Fruit fly (Drosophila melanogaster): ENCODE measurements around the gene CG32706.

CG32706 gene

dm6 chrX:9122492-9122891, 35.6 kb downstream of the CG32706 start:
- TF ChIP-seq noc (tag; optimal IDR thresholded peaks at IDR 0.05): no peak

DNA sequence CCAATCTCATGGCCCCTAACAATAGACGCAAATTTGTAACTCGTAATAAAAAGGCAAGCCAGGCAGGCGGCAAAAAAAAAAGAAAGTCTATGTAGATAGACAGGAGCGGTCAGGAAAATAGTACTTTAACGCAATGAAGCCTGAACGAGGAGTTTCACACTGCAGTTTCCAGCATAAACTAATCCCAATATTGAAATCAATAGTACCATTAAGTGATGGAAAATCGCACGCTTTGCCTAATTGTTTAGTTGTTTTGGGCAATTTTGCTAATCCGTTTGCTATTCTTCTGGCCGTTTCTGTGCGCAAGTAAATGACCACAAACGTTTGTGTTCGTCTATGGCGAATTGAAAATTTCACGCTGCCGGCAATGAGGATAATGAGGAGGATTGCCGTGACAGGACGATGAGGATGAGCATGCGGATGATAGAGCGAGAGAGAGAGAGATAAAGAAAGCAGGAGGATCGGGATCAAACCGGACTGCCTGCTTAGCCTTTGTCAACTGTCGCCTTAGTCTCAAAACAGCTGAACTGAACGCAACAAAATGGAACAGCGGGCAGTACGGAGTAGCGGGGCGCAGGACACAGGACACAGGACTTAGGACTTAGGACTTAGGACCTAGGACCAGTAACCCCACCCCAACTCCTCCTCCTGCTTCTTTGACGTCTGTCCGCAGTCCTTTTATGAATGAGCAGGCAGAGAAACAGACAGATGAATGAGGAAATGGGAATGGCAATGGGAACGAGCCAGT, 40.5 kb downstream of the CG32706 start:
- TF ChIP-seq noc (tag; optimal IDR thresholded peaks at IDR 0.05): no peak

DNA sequence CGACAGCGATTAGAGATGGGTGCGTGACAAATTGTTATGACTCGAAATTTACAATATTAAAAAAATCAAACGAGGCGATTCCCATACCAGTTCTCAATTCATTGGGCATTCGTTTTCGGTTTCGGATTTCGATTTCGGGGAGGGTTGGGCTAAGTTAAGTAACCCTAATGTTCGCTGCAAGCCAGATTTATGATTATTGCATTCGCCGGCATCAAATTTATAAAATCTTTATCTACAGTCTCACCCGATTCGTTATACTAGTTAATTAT, 41.0 kb downstream of the CG32706 start:
- TF ChIP-seq noc (tag; optimal IDR thresholded peaks at IDR 0.05): no peak

DNA sequence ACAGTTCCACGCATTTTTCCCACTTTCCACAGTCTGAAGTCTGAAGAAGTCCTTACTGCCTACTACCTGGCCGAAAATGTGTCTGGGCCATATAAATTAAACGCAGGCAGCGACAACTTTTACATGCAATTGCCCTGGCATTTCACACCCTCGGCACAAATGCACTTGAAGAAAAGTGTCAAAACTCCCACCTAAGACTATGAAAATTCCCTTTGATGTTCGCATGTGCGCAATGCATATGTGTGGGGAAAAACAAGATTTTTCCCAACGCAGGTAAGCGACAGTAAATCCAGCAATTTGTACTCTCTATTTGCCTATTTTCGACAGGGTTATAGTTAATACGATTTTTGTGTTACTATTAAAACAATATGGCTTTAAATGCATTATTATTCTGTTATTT, 42.5 kb downstream of the CG32706 start:
- no peak for TF ChIP-seq noc (tag; optimal IDR thresholded peaks at IDR 0.05)

- no peak for TF ChIP-seq noc (tag; optimal IDR thresholded peaks at IDR 0.05)
Measured at dm6 chrX:9130243-9130642, 43.3 kb downstream of the CG32706 start.

DNA sequence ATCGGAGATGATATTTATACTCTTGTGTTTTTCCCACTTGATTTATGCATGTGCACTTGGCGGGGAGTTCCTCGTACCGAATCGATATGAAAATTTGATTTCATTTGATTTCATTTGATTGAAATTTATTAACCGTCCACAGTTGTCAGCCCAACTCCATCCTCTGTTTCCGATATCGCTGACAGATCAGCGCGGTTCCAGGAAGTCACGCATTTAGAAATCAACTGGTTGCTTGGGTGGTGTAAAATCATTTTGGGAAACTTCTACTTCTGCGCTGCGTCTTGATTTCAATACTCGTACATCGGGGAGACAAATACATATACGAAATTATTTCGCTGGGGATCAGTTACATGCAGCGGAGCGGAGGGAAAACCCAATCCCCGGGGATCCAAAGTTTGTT, 44.6 kb downstream of the CG32706 start:
- TF ChIP-seq noc (tag; optimal IDR thresholded peaks at IDR 0.05): no peak

DNA sequence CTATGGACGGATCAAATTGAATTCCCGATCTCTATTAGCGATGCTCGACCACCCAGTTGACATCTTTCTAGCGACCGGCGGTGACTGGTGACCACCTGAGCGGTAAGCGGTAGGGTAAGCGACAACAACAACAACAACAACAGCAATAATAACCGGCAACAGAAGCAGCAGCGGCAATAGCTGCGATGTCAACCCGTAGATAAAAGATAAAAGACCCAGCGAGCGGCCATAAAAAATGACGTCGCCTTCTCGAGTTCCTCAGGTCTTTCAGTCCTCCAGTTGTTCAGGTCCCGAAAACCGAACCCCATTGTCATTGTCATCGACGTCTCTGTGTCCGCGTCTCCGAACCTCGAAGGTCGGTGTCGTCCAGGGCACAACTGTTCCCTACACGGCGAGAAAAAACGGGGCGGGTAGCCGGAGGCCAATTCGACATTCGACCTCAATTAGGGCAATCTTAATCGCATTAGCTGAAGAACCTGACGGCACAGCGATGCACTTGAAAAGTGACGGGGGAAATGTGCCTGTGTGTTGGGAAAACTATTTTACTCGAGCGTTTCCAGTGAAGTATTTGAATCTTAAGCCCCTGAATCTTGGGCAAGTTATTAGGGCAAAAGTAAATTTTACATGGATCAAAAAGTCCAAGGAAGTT, 45.8 kb downstream of the CG32706 start:
- no peak for TF ChIP-seq noc (tag; optimal IDR thresholded peaks at IDR 0.05)

- no peak for TF ChIP-seq noc (tag; optimal IDR thresholded peaks at IDR 0.05)
Measured at dm6 chrX:9133577-9134240, 46.8 kb downstream of the CG32706 start.

DNA sequence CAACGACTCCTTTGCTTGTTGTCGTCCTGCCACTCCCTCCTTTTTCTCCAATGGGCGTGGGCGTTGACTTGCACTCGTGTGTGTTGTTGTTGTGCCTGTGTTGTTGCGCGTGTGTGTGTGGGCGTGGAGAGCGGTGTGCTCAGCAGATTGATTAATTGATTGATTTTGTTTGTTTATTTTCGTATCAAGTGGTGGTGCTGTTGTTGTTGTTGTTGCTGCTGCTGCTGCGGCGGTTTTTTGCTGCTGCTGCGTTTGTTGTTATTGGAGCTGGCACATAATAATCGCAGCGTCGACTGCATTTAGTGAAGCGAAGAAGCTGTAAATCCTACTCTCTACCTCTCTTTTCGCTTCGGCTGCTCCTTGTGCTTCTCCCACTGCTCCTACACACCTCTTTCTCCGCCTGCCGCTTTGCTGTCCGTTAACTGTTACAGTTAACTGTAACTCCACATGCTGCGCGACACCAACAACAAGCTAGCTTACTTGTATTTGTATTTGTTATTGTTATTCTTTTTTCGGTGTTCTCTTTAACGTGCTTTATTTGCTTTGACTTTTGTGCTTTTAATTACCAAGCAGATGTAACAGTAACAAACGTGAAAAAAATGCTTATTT, 47.4 kb downstream of the CG32706 start:
- no peak for TF ChIP-seq noc (tag; optimal IDR thresholded peaks at IDR 0.05)

dm6 chrX:9134922-9135453, 48.1 kb downstream of the CG32706 start, which contains the start of gene fend:
fend (minus strand) TSS chrX:9135099.
- no peak for TF ChIP-seq noc (tag; optimal IDR thresholded peaks at IDR 0.05)

dm6 chrX:9136776-9137550, 50.0 kb downstream of the CG32706 start:
- no peak for TF ChIP-seq noc (tag; optimal IDR thresholded peaks at IDR 0.05)
